Fruit fly (Drosophila melanogaster) whole organism, wandering third instar larva: ENCODE results near the gene CG43391.

Source experiments
- CG9705 ChIP-seq: fragments of 200-800 bp; sonication (Bioruptor generic); optimal IDR thresholded peaks from 2 replicates; lab custom pipeline; 2018; ENCODE audit warnings: missing biosample characterization, mild to moderate bottlenecking, missing genetic modification characterization
- CrebA ChIP-seq: fragments of 200-800 bp; sonication (Bioruptor generic); optimal IDR thresholded peaks from 2 replicates; lab custom pipeline; 2016; ENCODE audit warnings: missing biosample characterization, mild to moderate bottlenecking, missing genetic modification characterization, borderline replicate concordance
- Hr78 ChIP-seq: fragments of >200 bp; optimal IDR thresholded peaks from 2 replicates; lab custom pipeline; 2017; ENCODE audit warnings: missing biosample characterization, missing genetic modification characterization
- Mio ChIP-seq: sonication (Bioruptor generic); optimal IDR thresholded peaks from 2 replicates; lab custom pipeline; 2016; ENCODE audit warnings: missing biosample characterization, missing genetic modification characterization
- br ChIP-seq: fragments of 200-800 bp; sonication (Bioruptor generic); optimal IDR thresholded peaks from 2 replicates; lab custom pipeline; 2016; ENCODE audit warnings: missing biosample characterization, missing genetic modification characterization
- fru ChIP-seq: fragments of 200-800 bp; sonication (Bioruptor generic); optimal IDR thresholded peaks from 3 replicates; lab custom pipeline; 2016; ENCODE audit warnings: missing biosample characterization, mild to moderate bottlenecking, missing genetic modification characterization
- lola ChIP-seq: fragments of >200 bp; optimal IDR thresholded peaks from 2 replicates; lab custom pipeline; 2017; ENCODE audit warnings: missing biosample characterization, missing genetic modification characterization
- usp ChIP-seq: fragments of >200 bp; optimal IDR thresholded peaks from 2 replicates; lab custom pipeline; 2017; ENCODE audit warnings: missing biosample characterization, missing genetic modification characterization

DNA sequence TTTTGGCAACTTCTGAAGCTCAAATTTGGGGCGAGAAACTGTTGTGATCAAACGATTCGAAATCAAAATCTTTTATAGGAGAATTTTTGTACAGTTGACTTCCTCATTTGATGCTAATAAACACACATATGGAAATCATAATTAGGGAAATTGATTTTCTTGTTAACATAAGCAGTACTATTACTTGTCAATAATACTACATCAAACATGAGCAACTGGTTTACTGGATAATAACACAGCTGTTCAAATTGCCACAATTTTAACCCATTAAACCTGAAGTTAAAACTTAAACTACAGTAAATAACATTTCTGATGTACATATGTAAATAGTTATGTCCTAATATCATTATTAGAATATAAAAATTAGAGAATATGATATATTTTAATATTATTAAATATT lies 900 bp downstream of the CG43391 start, which contains the start of gene CG43390:
- TF ChIP-seq br: no peak
- TF ChIP-seq usp (GFP tag; lab: Kevin White, UChicago): no peak
- TF ChIP-seq fru (GFP tag; lab: Kevin White, UChicago): no peak
- TF ChIP-seq Mio: no peak
- TF ChIP-seq CG9705 (GFP tag; lab: Kevin White, UChicago): no peak
- TF ChIP-seq Hr78 (GFP tag; lab: Kevin White, UChicago): no peak
- TF ChIP-seq lola (GFP tag; lab: Kevin White, UChicago): no peak
- no peak for TF ChIP-seq CrebA (GFP tag; lab: Kevin White, UChicago)
